Worm (Caenorhabditis elegans) whole organism, L4 larva: ENCODE measurements around the gene ttb-1.

Source experiments
- aly-2 ChIP-seq: sonication (generic microtip); optimal IDR thresholded peaks from 2 replicates; lab custom pipeline; 2018; ENCODE audit warnings: missing biosample characterization, missing genetic modification characterization
- ceh-32 ChIP-seq: sonication (generic microtip); optimal IDR thresholded peaks from 2 replicates; lab custom pipeline; 2016; ENCODE audit warnings: mild to moderate bottlenecking, missing genetic modification characterization, missing compliant biosample characterization; ENCODE audit not compliant: poor library complexity
- dpl-1 ChIP-seq: fragments of 150-350 bp; optimal IDR thresholded peaks from 2 replicates; lab custom pipeline; 2014; ENCODE audit warnings: missing biosample characterization, missing genetic modification reagents, missing genetic modification characterization
- egl-27 ChIP-seq: sonication (generic microtip); optimal IDR thresholded peaks from 3 replicates; lab custom pipeline; 2017; ENCODE audit warnings: missing biosample characterization, missing genetic modification reagents, missing genetic modification characterization
- jun-1 ChIP-seq: fragments of 150-350 bp; optimal IDR thresholded peaks from 2 replicates; lab custom pipeline; 2014; ENCODE audit warnings: missing biosample characterization, missing genetic modification reagents, missing genetic modification characterization
- lin-13 ChIP-seq: fragments of 150-350 bp; optimal IDR thresholded peaks from 2 replicates; lab custom pipeline; 2014; ENCODE audit warnings: missing biosample characterization, missing genetic modification reagents, missing genetic modification characterization
- nhr-237 ChIP-seq: sonication (generic microtip); optimal IDR thresholded peaks from 2 replicates; lab custom pipeline; 2017; ENCODE audit warnings: missing biosample characterization, missing genetic modification characterization

ce11 chrV:137667-138066, 19.0 kb upstream of the ttb-1 start:
- TF ChIP-seq lin-13 (GFP tag; lab: Kevin White, UChicago) (no peak), aly-2 (tag; lab: Kevin White, UChicago) (no peak), ceh-32 (tag; lab: Kevin White, UChicago) (no peak), dpl-1 (GFP tag; lab: Kevin White, UChicago) (no peak), nhr-237 (tag; lab: Kevin White, UChicago) (no peak), jun-1 (tag; lab: Kevin White, UChicago) (no peak), egl-27 (tag; lab: Kevin White, UChicago) (no peak)
